Fruit fly (Drosophila melanogaster) Kc167 (cell line): ENCODE data around the gene Esp.

ENCODE experiments used
- h ChIP-seq: fragments of >200 bp; optimal IDR thresholded peaks from 3 replicates; lab custom pipeline; 2018; ENCODE audit warnings: missing external identifiers
- ttk ChIP-seq: sonication (Bioruptor generic); optimal IDR thresholded peaks from 2 replicates; lab custom pipeline; 2017; ENCODE audit warnings: missing external identifiers

- no peak for TF ChIP-seq ttk
- no peak for TF ChIP-seq h (lab: Kevin White, UChicago)
Observed at dm6 chr3R:24799503-24799902, 42.2 kb upstream of the Esp start, which contains the start of gene Ude.
